Fruit fly (Drosophila melanogaster) whole organism, wandering third instar larva: ENCODE data around the gene Cdk8.

Experiments used
- CrebA ChIP-seq: fragments of 200-800 bp; sonication (Bioruptor generic); optimal IDR thresholded peaks from 2 replicates; lab custom pipeline; 2016; ENCODE audit warnings: missing biosample characterization, mild to moderate bottlenecking, missing genetic modification characterization, borderline replicate concordance
- Dif ChIP-seq: fragments of 200-275, 200-300 bp; sonication (Bioruptor generic); optimal IDR thresholded peaks from 2 replicates; lab custom pipeline; 2018; ENCODE audit warnings: missing biosample characterization, missing genetic modification characterization; ENCODE audit not compliant: partially characterized antibody
- HLH106 ChIP-seq: fragments of 200-800 bp; optimal IDR thresholded peaks from 3 replicates; lab custom pipeline; 2019; ENCODE audit warnings: missing biosample characterization, mild to moderate bottlenecking, missing genetic modification characterization, moderate library complexity
- Hr78 ChIP-seq: fragments of >200 bp; optimal IDR thresholded peaks from 2 replicates; lab custom pipeline; 2017; ENCODE audit warnings: missing biosample characterization, missing genetic modification characterization
- Hr83 ChIP-seq: fragments of 200-300 bp; sonication (Bioruptor generic); optimal IDR thresholded peaks from 2 replicates; lab custom pipeline; 2016; ENCODE audit warnings: missing biosample characterization, mild to moderate bottlenecking, missing genetic modification characterization, moderate library complexity; ENCODE audit not compliant: poor library complexity, severe bottlenecking
- Mio ChIP-seq: sonication (Bioruptor generic); optimal IDR thresholded peaks from 2 replicates; lab custom pipeline; 2016; ENCODE audit warnings: missing biosample characterization, missing genetic modification characterization
- Myc ChIP-seq: fragments of >200 bp; optimal IDR thresholded peaks from 2 replicates; lab custom pipeline; 2017
- Rel ChIP-seq, 2 experiments: fragments of 200-800 bp; sonication (Bioruptor generic) in 1 of 2; optimal IDR thresholded peaks; 2 replicates in 1 of 2; 3 replicates in 1 of 2; lab custom pipeline; 2016 to 2019; ENCODE audit warnings: mild to moderate bottlenecking in 2 of 2, missing biosample characterization in 2 of 2, missing genetic modification characterization in 2 of 2, moderate library complexity in 1 of 2
- dmrt93B ChIP-seq: fragments of 200-800 bp; sonication (Bioruptor generic); optimal IDR thresholded peaks from 2 replicates; lab custom pipeline; 2018; ENCODE audit warnings: missing biosample characterization, mild to moderate bottlenecking, missing genetic modification characterization
- dsf ChIP-seq: sonication (Bioruptor generic); optimal IDR thresholded peaks from 2 replicates; lab custom pipeline; 2016; ENCODE audit warnings: missing biosample characterization, missing genetic modification characterization, borderline replicate concordance
- foxo ChIP-seq, 2 experiments: fragments of 200-800 bp; sonication (Bioruptor generic); optimal IDR thresholded peaks; 2 replicates in 1 of 2; 3 replicates in 1 of 2; lab custom pipeline; 2016 to 2017; ENCODE audit warnings: missing biosample characterization in 2 of 2, missing genetic modification characterization in 2 of 2
- psq ChIP-seq: fragments of 200-800 bp; sonication (Bioruptor generic); optimal IDR thresholded peaks from 3 replicates; lab custom pipeline; 2017; ENCODE audit warnings: missing biosample characterization, mild to moderate bottlenecking, missing genetic modification characterization, moderate library complexity
- tai ChIP-seq: sonication (Bioruptor generic); optimal IDR thresholded peaks from 2 replicates; lab custom pipeline; 2016; ENCODE audit warnings: missing biosample characterization, missing genetic modification characterization
- woc ChIP-seq: sonication (Bioruptor generic); optimal IDR thresholded peaks from 2 replicates; lab custom pipeline; 2016; ENCODE audit warnings: missing biosample characterization, mild to moderate bottlenecking, missing genetic modification characterization

DNA sequence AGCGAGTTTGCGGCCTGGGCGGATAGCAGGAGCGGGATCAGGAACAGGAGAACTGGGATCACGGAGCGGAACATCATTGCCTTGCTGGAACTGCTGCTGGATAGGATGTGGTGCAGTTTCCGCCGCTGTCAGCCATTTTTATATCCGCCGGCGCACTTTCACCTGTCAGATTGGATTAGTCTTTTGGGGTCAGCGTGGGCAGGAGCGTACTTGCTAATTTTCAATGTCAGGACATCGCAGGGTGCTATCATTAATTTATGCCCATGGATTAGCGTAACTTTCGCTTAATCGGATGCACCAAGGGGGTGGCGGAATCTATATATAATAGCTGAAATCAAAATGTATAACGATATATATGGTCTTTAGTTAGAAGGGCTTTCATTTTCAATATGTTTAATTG lies 14.7 kb downstream of the Cdk8 start, which contains the start of gene Ilp5:
- TF ChIP-seq woc (GFP tag; lab: Kevin White, UChicago) (no peak), dsf (GFP tag; lab: Kevin White, UChicago) (no peak), psq (no peak), Rel (GFP tag; optimal IDR thresholded peaks at IDR 0.05; lab: Kevin White, UChicago) (no peak), Rel (tag; optimal IDR thresholded peaks at IDR 0.05; lab: Kevin White, UChicago) (no peak), HLH106 (tag; lab: Kevin White, UChicago) (no peak), Dif (GFP tag; lab: Kevin White, UChicago) (no peak), foxo (GFP tag; optimal IDR thresholded peaks at IDR 0.05; lab: Kevin White, UChicago) (no peak), tai (no peak), Hr78 (no peak), Hr83 (GFP tag; lab: Kevin White, UChicago) (no peak), Mio (GFP tag; lab: Kevin White, UChicago) (no peak), CrebA (GFP tag; lab: Kevin White, UChicago) (no peak), Myc (lab: Kevin White, UChicago) (no peak), dmrt93B (no peak)
